Fruit fly (Drosophila melanogaster) whole organism, pupa: Measurements from ENCODE around the gene CG3224.

Source experiments
- CG17806 ChIP-seq: fragments of 200-800 bp; sonication (Bioruptor generic); optimal IDR thresholded peaks from 2 replicates; lab custom pipeline; 2018; ENCODE audit warnings: missing biosample characterization, mild to moderate bottlenecking, missing genetic modification characterization, moderate library complexity
- CG34367 ChIP-seq: fragments of 200-800 bp; sonication (Bioruptor generic); optimal IDR thresholded peaks from 2 replicates; lab custom pipeline; 2018; ENCODE audit warnings: missing biosample characterization, mild to moderate bottlenecking, missing genetic modification characterization
- Ets98B ChIP-seq: fragments of 200-800 bp; sonication (Bioruptor generic); IDR thresholded peaks from 2 replicates; pipeline ENCODE4 v1.3.6; 2022; ENCODE audit warnings: missing biosample characterization, missing genetic modification characterization

Gene CG3224

dm6 chrX:6611831-6612230 lies 49.4 kb downstream of the CG3224 start:
- TF ChIP-seq CG17806 (tag; lab: Kevin White, UChicago) (no peak), Ets98B (no peak), CG34367 (tag; lab: Kevin White, UChicago) (no peak)
